Worm (Caenorhabditis elegans) whole organism, L2 larva: ENCODE measurements around the gene psd-1.

Experiments
- aly-2 ChIP-seq: fragments of 150-350 bp; optimal IDR thresholded peaks from 2 replicates; lab custom pipeline; 2014; ENCODE audit warnings: missing biosample characterization, missing genetic modification characterization
- ceh-82 ChIP-seq: fragments of 150-350 bp; optimal IDR thresholded peaks from 2 replicates; lab custom pipeline; 2014; ENCODE audit warnings: missing biosample characterization, missing genetic modification characterization
- egl-27 ChIP-seq: sonication (generic microtip); optimal IDR thresholded peaks from 3 replicates; lab custom pipeline; 2017; ENCODE audit warnings: missing biosample characterization, missing genetic modification reagents, missing genetic modification characterization
- fos-1 ChIP-seq: fragments of 150-350 bp; optimal IDR thresholded peaks from 2 replicates; lab custom pipeline; 2014; ENCODE audit warnings: missing biosample characterization, missing genetic modification characterization
- gmeb-1 ChIP-seq: fragments of 150-350 bp; optimal IDR thresholded peaks from 2 replicates; lab custom pipeline; 2014; ENCODE audit warnings: missing biosample characterization, missing genetic modification characterization
- lin-39 ChIP-seq: fragments of 150-350 bp; optimal IDR thresholded peaks from 2 replicates; lab custom pipeline; 2014; ENCODE audit warnings: missing biosample characterization, missing genetic modification reagents, missing genetic modification characterization
- lsy-2 ChIP-seq, 2 experiments: fragments of 150-350 bp in 1 of 2; sonication (generic microtip) in 1 of 2; optimal IDR thresholded peaks; 2 replicates each; lab custom pipeline; 2014 to 2017; ENCODE audit warnings: missing biosample characterization in 2 of 2, missing genetic modification characterization in 2 of 2
- mdl-1 ChIP-seq, 2 experiments: fragments of 150-350 bp in 1 of 2; sonication (generic microtip) in 1 of 2; optimal IDR thresholded peaks; 2 replicates each; lab custom pipeline; 2017; ENCODE audit warnings: missing biosample characterization in 2 of 2, missing genetic modification characterization in 2 of 2
- nhr-12 ChIP-seq: fragments of 150-350 bp; optimal IDR thresholded peaks from 2 replicates; lab custom pipeline; 2014; ENCODE audit warnings: missing biosample characterization, missing genetic modification characterization
- nhr-77 ChIP-seq: fragments of 150-350 bp; optimal IDR thresholded peaks from 2 replicates; lab custom pipeline; 2014; ENCODE audit warnings: missing biosample characterization, missing genetic modification characterization
- skn-1 ChIP-seq: sonication (generic microtip); optimal IDR thresholded peaks from 2 replicates; lab custom pipeline; 2017; ENCODE audit warnings: missing biosample characterization, missing genetic modification characterization
- unc-55 ChIP-seq: fragments of 150-350 bp; sonication (generic microtip); optimal IDR thresholded peaks from 3 replicates; lab custom pipeline; 2014; ENCODE audit warnings: missing biosample characterization, missing genetic modification reagents, missing genetic modification characterization
- unc-62 ChIP-seq: fragments of 150-350 bp; optimal IDR thresholded peaks from 2 replicates; lab custom pipeline; 2014; ENCODE audit warnings: missing biosample characterization, missing genetic modification reagents, missing genetic modification characterization
- zag-1 ChIP-seq: fragments of 150-350 bp; optimal IDR thresholded peaks from 2 replicates; lab custom pipeline; 2014; ENCODE audit warnings: missing biosample characterization, missing genetic modification characterization

DNA sequence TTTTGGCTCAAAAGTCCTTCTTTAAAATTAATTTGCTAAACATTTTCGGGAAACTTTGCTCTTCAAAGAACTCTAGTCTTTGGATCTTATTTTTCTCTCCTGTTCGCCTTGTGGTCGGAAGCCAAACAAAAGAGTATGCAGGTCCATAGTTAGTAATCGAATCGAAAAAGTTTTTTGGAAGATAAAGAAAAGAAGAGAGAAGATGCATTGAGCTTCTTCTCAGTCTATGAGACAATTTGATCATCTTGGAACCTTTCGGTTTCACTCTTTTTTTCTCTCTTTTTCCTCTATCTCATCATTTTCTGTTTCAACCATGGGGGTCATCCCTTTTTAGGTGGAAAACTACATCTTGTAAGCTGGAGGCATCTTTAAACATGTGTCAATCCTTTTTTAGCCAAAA is 21.5 kb downstream of the psd-1 start:
- TF ChIP-seq lsy-2 (tag; optimal IDR thresholded peaks at IDR 0.05; lab: Kevin White, UChicago) = peak in 1 of 2 experiments; percentile 21
- TF ChIP-seq unc-62 (GFP tag; lab: Kevin White, UChicago) = no peak
- TF ChIP-seq zag-1 (tag; lab: Kevin White, UChicago) = no peak
- no peak for TF ChIP-seq nhr-12 (tag; lab: Kevin White, UChicago)
- no peak for TF ChIP-seq skn-1 (tag; lab: Kevin White, UChicago)
- no peak for TF ChIP-seq lin-39 (tag; lab: Kevin White, UChicago)
- no peak for TF ChIP-seq egl-27 (tag; lab: Kevin White, UChicago)
- TF ChIP-seq mdl-1 (tag; optimal IDR thresholded peaks at IDR 0.05; lab: Kevin White, UChicago) = no peak
- TF ChIP-seq unc-55 (GFP tag; lab: Kevin White, UChicago) = no peak
- no peak for TF ChIP-seq nhr-77 (tag; lab: Kevin White, UChicago)
- no peak for TF ChIP-seq aly-2 (tag; lab: Kevin White, UChicago)
- no peak for TF ChIP-seq fos-1 (tag; lab: Kevin White, UChicago)
- TF ChIP-seq gmeb-1 (tag; lab: Kevin White, UChicago) = no peak
- no peak for TF ChIP-seq ceh-82 (tag; lab: Kevin White, UChicago)
